Worm (Caenorhabditis elegans) whole organism, L3 larva: Measurements from ENCODE around the gene sma-3.

ENCODE experiments used
- R02D3.7 ChIP-seq: fragments of 150-350 bp; optimal IDR thresholded peaks from 2 replicates; lab custom pipeline; 2014; ENCODE audit warnings: missing biosample characterization, missing genetic modification characterization
- ZK546.5 ChIP-seq: sonication (generic microtip); optimal IDR thresholded peaks from 2 replicates; lab custom pipeline; 2017; ENCODE audit warnings: missing biosample characterization, missing genetic modification characterization
- ama-1 ChIP-seq: fragments of 150-350 bp; optimal IDR thresholded peaks from 2 replicates; lab custom pipeline; 2018
- ceh-16 ChIP-seq: sonication (generic microtip); optimal IDR thresholded peaks from 2 replicates; lab custom pipeline; 2017; ENCODE audit warnings: missing biosample characterization, missing genetic modification characterization
- ceh-28 ChIP-seq: fragments of 150-350 bp; optimal IDR thresholded peaks from 2 replicates; lab custom pipeline; 2014; ENCODE audit warnings: missing biosample characterization, missing genetic modification reagents, missing genetic modification characterization
- ceh-82 ChIP-seq: fragments of 150-350 bp; optimal IDR thresholded peaks from 2 replicates; lab custom pipeline; 2014; ENCODE audit warnings: missing biosample characterization, missing genetic modification characterization
- ceh-9 ChIP-seq: sonication (generic microtip); optimal IDR thresholded peaks from 2 replicates; lab custom pipeline; 2018; ENCODE audit warnings: missing biosample characterization, missing genetic modification characterization
- daf-12 ChIP-seq: fragments of 150-350 bp; optimal IDR thresholded peaks from 2 replicates; lab custom pipeline; 2014; ENCODE audit warnings: missing biosample characterization, missing genetic modification reagents, missing genetic modification characterization
- egl-27 ChIP-seq: sonication (generic microtip); optimal IDR thresholded peaks from 4 replicates; lab custom pipeline; 2017; ENCODE audit warnings: missing biosample characterization, missing genetic modification reagents, missing genetic modification characterization
- egl-5 ChIP-seq: fragments of 150-350 bp; optimal IDR thresholded peaks from 2 replicates; lab custom pipeline; 2017; ENCODE audit warnings: missing biosample characterization, missing genetic modification reagents, missing genetic modification characterization, inconsistent platforms
- elt-1 ChIP-seq: fragments of 150-350 bp; optimal IDR thresholded peaks from 2 replicates; lab custom pipeline; 2014; ENCODE audit warnings: missing biosample characterization, missing genetic modification characterization
- elt-3 ChIP-seq, 3 experiments: fragments of 150-350 bp in 1 of 3; sonication (generic microtip) in 2 of 3; optimal IDR thresholded peaks; 2 replicates in 2 of 3; 4 replicates in 1 of 3; lab custom pipeline; 2014 to 2017; ENCODE audit warnings: missing biosample characterization in 3 of 3, missing genetic modification characterization in 3 of 3
- eor-1 ChIP-seq, 2 experiments: fragments of 150-350 bp; optimal IDR thresholded peaks; 2 replicates each; lab custom pipeline; 2014 to 2018; ENCODE audit warnings: missing biosample characterization in 2 of 2, missing genetic modification characterization in 2 of 2
- fkh-2 ChIP-seq: fragments of 150-350 bp; optimal IDR thresholded peaks from 2 replicates; lab custom pipeline; 2014; ENCODE audit warnings: missing biosample characterization, missing genetic modification reagents, missing genetic modification characterization
- hmg-11 ChIP-seq: sonication (generic microtip); optimal IDR thresholded peaks from 2 replicates; lab custom pipeline; 2016; ENCODE audit warnings: missing genetic modification characterization, missing compliant biosample characterization
- jun-1 ChIP-seq: fragments of 150-350 bp; optimal IDR thresholded peaks from 2 replicates; lab custom pipeline; 2014; ENCODE audit warnings: missing biosample characterization, missing genetic modification reagents, missing genetic modification characterization
- lin-15B ChIP-seq: fragments of 150-350 bp; optimal IDR thresholded peaks from 2 replicates; lab custom pipeline; 2014; ENCODE audit warnings: missing biosample characterization, missing genetic modification characterization
- lin-39 ChIP-seq: fragments of 150-350 bp; optimal IDR thresholded peaks from 2 replicates; lab custom pipeline; 2018; ENCODE audit warnings: missing biosample characterization, missing genetic modification reagents, missing genetic modification characterization
- mdl-1 ChIP-seq: fragments of 150-350 bp; optimal IDR thresholded peaks from 2 replicates; lab custom pipeline; 2014; ENCODE audit warnings: missing biosample characterization, missing genetic modification characterization
- nfya-1 ChIP-seq: sonication (generic microtip); optimal IDR thresholded peaks from 2 replicates; lab custom pipeline; 2017; ENCODE audit warnings: missing genetic modification characterization, mild to moderate bottlenecking, missing compliant biosample characterization, antibody characterized with exemption, moderate library complexity; ENCODE audit not compliant: insufficient read depth
- nhr-12 ChIP-seq: fragments of 150-350 bp; optimal IDR thresholded peaks from 2 replicates; lab custom pipeline; 2014; ENCODE audit warnings: missing biosample characterization, missing genetic modification characterization
- nhr-23 ChIP-seq: fragments of 150-350 bp; optimal IDR thresholded peaks from 2 replicates; lab custom pipeline; 2014; ENCODE audit warnings: missing biosample characterization, missing genetic modification reagents, missing genetic modification characterization
- nhr-237 ChIP-seq: fragments of 150-350 bp; optimal IDR thresholded peaks from 2 replicates; lab custom pipeline; 2014; ENCODE audit warnings: missing biosample characterization, missing genetic modification characterization
- nhr-28 ChIP-seq: fragments of 150-350 bp; optimal IDR thresholded peaks from 2 replicates; lab custom pipeline; 2014; ENCODE audit warnings: missing biosample characterization, missing genetic modification characterization
- nhr-67 ChIP-seq: fragments of 150-350 bp; optimal IDR thresholded peaks from 2 replicates; lab custom pipeline; 2014; ENCODE audit warnings: missing biosample characterization, missing genetic modification characterization
- nhr-76 ChIP-seq: fragments of 150-350 bp; sonication (generic microtip); optimal IDR thresholded peaks from 5 replicates; lab custom pipeline; 2014; ENCODE audit warnings: missing biosample characterization, missing genetic modification characterization
- pha-4 ChIP-seq: fragments of 150-350 bp; optimal IDR thresholded peaks from 2 replicates; lab custom pipeline; 2014; ENCODE audit warnings: missing biosample characterization, missing genetic modification reagents, missing genetic modification characterization
- pqm-1 ChIP-seq: fragments of 150-350 bp; optimal IDR thresholded peaks from 2 replicates; lab custom pipeline; 2017; ENCODE audit warnings: missing biosample characterization, missing genetic modification characterization, inconsistent platforms
- skn-1 ChIP-seq: fragments of 150-350 bp; optimal IDR thresholded peaks from 2 replicates; lab custom pipeline; 2014; ENCODE audit warnings: missing biosample characterization, missing genetic modification characterization
- snpc-4 ChIP-seq: fragments of 150-350 bp; optimal IDR thresholded peaks from 2 replicates; lab custom pipeline; 2014; ENCODE audit warnings: missing biosample characterization, missing genetic modification characterization
- unc-62 ChIP-seq: fragments of 150-350 bp; sonication (generic microtip); optimal IDR thresholded peaks from 4 replicates; lab custom pipeline; 2014; ENCODE audit warnings: missing biosample characterization, missing genetic modification reagents, missing genetic modification characterization
- ztf-11 ChIP-seq: fragments of 150-350 bp; optimal IDR thresholded peaks from 2 replicates; lab custom pipeline; 2014; ENCODE audit warnings: missing biosample characterization, missing genetic modification characterization
- ztf-4 ChIP-seq: fragments of 150-350 bp; optimal IDR thresholded peaks from 2 replicates; lab custom pipeline; 2014; ENCODE audit warnings: missing biosample characterization, missing genetic modification characterization

The sma-3 gene

DNA sequence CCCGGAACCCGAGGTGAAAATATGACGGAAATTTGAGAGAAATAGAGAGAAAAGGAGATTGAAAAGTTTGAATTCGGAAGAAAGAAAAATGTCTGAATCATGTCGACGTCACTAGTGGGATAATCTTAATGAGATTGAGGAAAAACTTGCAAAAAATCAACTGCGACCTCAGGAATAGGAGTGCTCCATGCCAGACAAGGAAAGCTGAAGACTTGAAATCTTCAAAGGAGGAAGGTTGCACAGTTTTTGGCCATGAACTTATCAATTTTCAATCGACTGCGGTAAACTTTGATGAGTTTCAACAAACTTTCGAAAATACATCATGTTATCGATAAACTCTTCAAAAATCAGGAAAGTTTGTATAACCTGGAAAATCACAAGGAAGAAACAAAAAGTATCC lies 48.6 kb upstream of the sma-3 start, which contains the start of gene pdf-1:
TSS of gene pdf-1 (minus strand) at position 101 of the 400 bp plus-strand sequence.
- no peak for TF ChIP-seq ceh-16 (tag; lab: Kevin White, UChicago)
- no peak for TF ChIP-seq ztf-11 (tag; lab: Kevin White, UChicago)
- TF ChIP-seq lin-15B (tag; lab: Kevin White, UChicago), result no peak
- TF ChIP-seq nfya-1 (tag; lab: Kevin White, UChicago), result no peak
- TF ChIP-seq fkh-2 (tag; lab: Kevin White, UChicago), result no peak
- TF ChIP-seq eor-1 (tag; optimal IDR thresholded peaks at IDR 0.05; lab: Kevin White, UChicago), result no peak
- TF ChIP-seq daf-12 (tag; lab: Kevin White, UChicago), result no peak
- TF ChIP-seq nhr-12 (tag; lab: Kevin White, UChicago), result no peak
- no peak for TF ChIP-seq nhr-237 (tag; lab: Kevin White, UChicago)
- TF ChIP-seq nhr-28 (tag; lab: Kevin White, UChicago), result no peak
- no peak for TF ChIP-seq snpc-4 (tag; lab: Kevin White, UChicago)
- TF ChIP-seq skn-1, result no peak
- no peak for TF ChIP-seq nhr-76
- no peak for TF ChIP-seq R02D3.7
- no peak for TF ChIP-seq ztf-4 (tag; lab: Kevin White, UChicago)
- no peak for TF ChIP-seq egl-27 (tag; lab: Kevin White, UChicago)
- TF ChIP-seq egl-5 (tag; lab: Kevin White, UChicago), result no peak
- TF ChIP-seq jun-1 (tag; lab: Kevin White, UChicago), result no peak
- no peak for TF ChIP-seq pha-4 (tag; lab: Kevin White, UChicago)
- TF ChIP-seq elt-3 (tag; optimal IDR thresholded peaks at IDR 0.05; lab: Kevin White, UChicago), result no peak

DNA sequence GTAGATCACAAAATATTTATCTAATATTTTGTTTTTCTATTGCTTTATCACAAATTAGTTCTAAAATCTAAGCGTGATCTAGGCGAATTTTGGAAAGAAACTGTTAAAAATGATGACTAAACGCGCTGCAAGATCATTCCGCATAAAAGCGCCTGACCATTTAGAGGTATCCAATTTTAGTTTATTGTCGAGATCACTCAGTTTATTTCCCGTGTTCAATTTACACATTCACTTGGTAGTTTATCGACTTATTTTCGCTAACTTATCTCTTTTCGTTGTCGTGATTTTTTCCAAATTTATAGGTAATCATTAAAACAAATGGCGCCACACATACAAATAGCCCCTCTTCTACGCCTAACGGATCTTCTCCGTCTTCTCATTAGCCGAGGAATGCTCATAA lies 42.6 kb upstream of the sma-3 start, which contains the start of gene T07E3.2:
TSS of gene T07E3.2 (plus strand) at position 301 of the 400 bp plus-strand sequence.
- TF ChIP-seq R02D3.7, result no peak
- no peak for TF ChIP-seq lin-39
- no peak for TF ChIP-seq mdl-1 (tag; lab: Kevin White, UChicago)
- no peak for TF ChIP-seq unc-62 (GFP tag; lab: Kevin White, UChicago)
- no peak for TF ChIP-seq fkh-2 (tag; lab: Kevin White, UChicago)
- TF ChIP-seq nhr-67 (tag; lab: Kevin White, UChicago), result no peak
- TF ChIP-seq jun-1 (tag; lab: Kevin White, UChicago), result no peak
- no peak for TF ChIP-seq egl-5 (tag; lab: Kevin White, UChicago)
- TF ChIP-seq ZK546.5 (tag; lab: Kevin White, UChicago), result no peak
- TF ChIP-seq ceh-82 (tag; lab: Kevin White, UChicago), result no peak
- TF ChIP-seq elt-3 (tag; optimal IDR thresholded peaks at IDR 0.05; lab: Kevin White, UChicago), result no peak
- TF ChIP-seq ztf-11 (tag; lab: Kevin White, UChicago), result no peak
- TF ChIP-seq ceh-16 (tag; lab: Kevin White, UChicago), result no peak
- TF ChIP-seq ceh-28 (tag; lab: Kevin White, UChicago), result no peak
- TF ChIP-seq ama-1 (lab: Kevin White, UChicago), result no peak
- no peak for TF ChIP-seq nhr-12 (tag; lab: Kevin White, UChicago)

ce11 chrIII:6904468-6904867 lies 40.7 kb upstream of the sma-3 start:
- TF ChIP-seq R02D3.7 (no peak), nfya-1 (tag; lab: Kevin White, UChicago) (no peak), eor-1 (tag; optimal IDR thresholded peaks at IDR 0.05; lab: Kevin White, UChicago) (no peak), ceh-82 (tag; lab: Kevin White, UChicago) (no peak), egl-27 (tag; lab: Kevin White, UChicago) (no peak), nhr-67 (tag; lab: Kevin White, UChicago) (no peak), hmg-11 (tag; lab: Kevin White, UChicago) (no peak), pha-4 (tag; lab: Kevin White, UChicago) (no peak), jun-1 (tag; lab: Kevin White, UChicago) (no peak), nhr-23 (tag; lab: Kevin White, UChicago) (no peak), pqm-1 (tag; lab: Kevin White, UChicago) (no peak), lin-15B (tag; lab: Kevin White, UChicago) (no peak), elt-1 (tag; lab: Kevin White, UChicago) (no peak), ceh-9 (tag; lab: Kevin White, UChicago) (no peak), snpc-4 (tag; lab: Kevin White, UChicago) (no peak), ceh-28 (tag; lab: Kevin White, UChicago) (no peak), lin-39 (no peak), fkh-2 (tag; lab: Kevin White, UChicago) (no peak), ztf-4 (tag; lab: Kevin White, UChicago) (no peak)
- TF ChIP-seq, all 47 proteins: peak for 0
